Fruit fly (Drosophila melanogaster) whole organism, embryonic: Measurements from ENCODE around the gene Noc2.

Experiments
- CG10267 ChIP-seq: fragments of 200-800 bp; sonication (Bioruptor generic); optimal IDR thresholded peaks from 2 replicates; lab custom pipeline; 2018; ENCODE audit warnings: missing biosample characterization, mild to moderate bottlenecking, missing genetic modification characterization, moderate library complexity
- CG10431 ChIP-seq: fragments of 200-800 bp; sonication (Bioruptor generic); optimal IDR thresholded peaks from 3 replicates; lab custom pipeline; 2018; ENCODE audit warnings: missing biosample characterization, mild to moderate bottlenecking, missing genetic modification characterization
- CG11560 ChIP-seq: fragments of 200-800 bp; sonication (Bioruptor generic); IDR thresholded peaks from 3 replicates; pipeline ENCODE4 v1.3.6; 2022; ENCODE audit warnings: missing biosample characterization, missing genetic modification characterization
- CG14710 ChIP-seq: fragments of 200-800 bp; sonication (Bioruptor generic); optimal IDR thresholded peaks from 3 replicates; lab custom pipeline; 2019; ENCODE audit warnings: missing biosample characterization, mild to moderate bottlenecking, missing genetic modification characterization, moderate library complexity
- CG15601 ChIP-seq: fragments of 200-800 bp; sonication (Bioruptor generic); optimal IDR thresholded peaks from 3 replicates; lab custom pipeline; 2019; ENCODE audit warnings: missing biosample characterization, mild to moderate bottlenecking, missing genetic modification characterization, moderate library complexity
- CG17186 ChIP-seq: fragments of 200-800 bp; sonication (Bioruptor generic); optimal IDR thresholded peaks from 3 replicates; lab custom pipeline; 2017; ENCODE audit warnings: missing biosample characterization, missing genetic modification reagents, missing genetic modification characterization
- CG17612 ChIP-seq: fragments of 200-800 bp; sonication (Bioruptor generic); IDR thresholded peaks from 2 replicates; pipeline ENCODE4 v1.3.6; 2022; ENCODE audit warnings: missing biosample characterization, missing genetic modification characterization
- CG17829 ChIP-seq: fragments of 200-800 bp; optimal IDR thresholded peaks from 2 replicates; lab custom pipeline; 2019; ENCODE audit warnings: missing biosample characterization, mild to moderate bottlenecking, missing genetic modification characterization, moderate library complexity
- CG2116 ChIP-seq: fragments of 200-800 bp; sonication (Bioruptor generic); optimal IDR thresholded peaks from 3 replicates; lab custom pipeline; 2018; ENCODE audit warnings: missing biosample characterization, mild to moderate bottlenecking, missing genetic modification characterization
- CG30403 ChIP-seq: fragments of 200-800 bp; sonication (Bioruptor generic); optimal IDR thresholded peaks from 3 replicates; lab custom pipeline; 2016; ENCODE audit warnings: missing biosample characterization, missing genetic modification characterization
- CG3065 ChIP-seq: fragments of 200-800 bp; sonication (Bioruptor generic); optimal IDR thresholded peaks from 2 replicates; lab custom pipeline; 2016; ENCODE audit warnings: missing biosample characterization, missing genetic modification characterization
- CG4820 ChIP-seq: fragments of 200-800 bp; sonication (Bioruptor generic); optimal IDR thresholded peaks from 3 replicates; lab custom pipeline; 2016; ENCODE audit warnings: missing biosample characterization, missing genetic modification characterization
- CG6175 ChIP-seq: fragments of 200-800 bp; sonication (Bioruptor generic); IDR thresholded peaks from 3 replicates; pipeline ENCODE4 v1.3.6; 2022; ENCODE audit warnings: missing biosample characterization, missing genetic modification characterization
- CG7786 ChIP-seq: fragments of 200-800 bp; sonication (Bioruptor generic); optimal IDR thresholded peaks from 2 replicates; lab custom pipeline; 2016; ENCODE audit warnings: missing biosample characterization, missing genetic modification characterization
- CG8359 ChIP-seq: fragments of 200-800 bp; sonication (Bioruptor generic); optimal IDR thresholded peaks from 2 replicates; lab custom pipeline; 2017; ENCODE audit warnings: missing biosample characterization, mild to moderate bottlenecking, missing genetic modification characterization, borderline replicate concordance
- CG9437 ChIP-seq: fragments of 200-800 bp; sonication (Bioruptor generic); optimal IDR thresholded peaks from 2 replicates; lab custom pipeline; 2018; ENCODE audit warnings: missing biosample characterization, mild to moderate bottlenecking, missing genetic modification characterization
- CG9727 ChIP-seq: fragments of 200-800 bp; sonication (Bioruptor generic); optimal IDR thresholded peaks from 3 replicates; lab custom pipeline; 2017; ENCODE audit warnings: missing biosample characterization, mild to moderate bottlenecking, missing genetic modification characterization
- CHES-1-like ChIP-seq: fragments of 200-800 bp; sonication (Bioruptor generic); optimal IDR thresholded peaks from 2 replicates; lab custom pipeline; 2016; ENCODE audit warnings: missing biosample characterization, missing genetic modification characterization
- CTCF ChIP-seq: fragments of 200-800 bp; sonication (Bioruptor generic); optimal IDR thresholded peaks from 2 replicates; lab custom pipeline; 2017; ENCODE audit warnings: missing biosample characterization, mild to moderate bottlenecking, missing genetic modification characterization, moderate library complexity
- Dp ChIP-seq: fragments of 200-800 bp; sonication (Bioruptor generic); optimal IDR thresholded peaks from 2 replicates; lab custom pipeline; 2018; ENCODE audit warnings: missing biosample characterization, mild to moderate bottlenecking, missing genetic modification characterization, moderate library complexity
- E2f2 ChIP-seq: fragments of 200-800 bp; sonication (Bioruptor generic); IDR thresholded peaks from 2 replicates; pipeline ENCODE4 v1.3.6; 2022; ENCODE audit warnings: missing biosample characterization, missing genetic modification characterization
- Elba2 ChIP-seq: fragments of 200-800 bp; sonication (Bioruptor generic); optimal IDR thresholded peaks from 3 replicates; lab custom pipeline; 2016; ENCODE audit warnings: missing biosample characterization, missing genetic modification characterization
- H2.0 ChIP-seq: fragments of 200-800 bp; sonication (Bioruptor generic); IDR thresholded peaks from 2 replicates; pipeline ENCODE4 v1.3.6; 2022; ENCODE audit warnings: missing biosample characterization, missing genetic modification characterization
- Hr3 ChIP-seq: fragments of 200-800 bp; sonication (Bioruptor generic); optimal IDR thresholded peaks from 3 replicates; lab custom pipeline; 2016; ENCODE audit warnings: missing biosample characterization, missing genetic modification characterization
- Hr51 ChIP-seq, 2 experiments: fragments of 200-800 bp; sonication (Bioruptor generic); optimal IDR thresholded peaks; 2 replicates in 1 of 2; 3 replicates in 1 of 2; lab custom pipeline; 2016 to 2018; ENCODE audit warnings: missing biosample characterization in 2 of 2, missing genetic modification characterization in 2 of 2, mild to moderate bottlenecking in 1 of 2, moderate library complexity in 1 of 2
- MTF-1 ChIP-seq: fragments of 200-800 bp; sonication (Bioruptor generic); optimal IDR thresholded peaks from 2 replicates; lab custom pipeline; 2018; ENCODE audit warnings: missing biosample characterization, mild to moderate bottlenecking, missing genetic modification characterization, borderline replicate concordance
- Ravus ChIP-seq: fragments of 200-800 bp; sonication (Bioruptor generic); IDR thresholded peaks from 2 replicates; pipeline ENCODE4 v1.3.6; 2022; ENCODE audit warnings: missing biosample characterization, missing genetic modification characterization
- Rfx ChIP-seq: fragments of 200-800 bp; sonication (Bioruptor generic); IDR thresholded peaks from 2 replicates; pipeline ENCODE4 v1.3.6; 2022; ENCODE audit warnings: missing biosample characterization, missing genetic modification characterization
- Scr ChIP-seq: fragments of 200-800 bp; sonication (Bioruptor generic); IDR thresholded peaks from 2 replicates; pipeline ENCODE4 v1.3.6; 2022; ENCODE audit warnings: missing biosample characterization, missing genetic modification characterization; ENCODE audit not compliant: partially characterized antibody
- YL-1 ChIP-seq: fragments of 200-800 bp; sonication (Bioruptor generic); optimal IDR thresholded peaks from 3 replicates; lab custom pipeline; 2017; ENCODE audit warnings: missing biosample characterization, mild to moderate bottlenecking, missing genetic modification characterization
- bab2 ChIP-seq: fragments of 200-800 bp; sonication (Bioruptor generic); optimal IDR thresholded peaks from 2 replicates; lab custom pipeline; 2016; ENCODE audit warnings: missing biosample characterization, missing genetic modification characterization
- bsh ChIP-seq, 2 experiments: fragments of 200-800 bp; sonication (Bioruptor generic); optimal IDR thresholded peaks; 2 replicates each; lab custom pipeline; 2017 to 2018; ENCODE audit warnings: mild to moderate bottlenecking in 2 of 2, missing biosample characterization in 2 of 2, missing genetic modification characterization in 2 of 2, moderate library complexity in 1 of 2
- cato ChIP-seq: fragments of 200-800 bp; sonication (Bioruptor generic); optimal IDR thresholded peaks from 2 replicates; lab custom pipeline; 2016; ENCODE audit warnings: missing biosample characterization, missing genetic modification characterization, borderline replicate concordance
- crol ChIP-seq: fragments of 200-800 bp; sonication (Bioruptor generic); IDR thresholded peaks from 2 replicates; pipeline ENCODE4 v1.3.6; 2022; ENCODE audit warnings: missing biosample characterization, missing genetic modification characterization
- danr ChIP-seq: fragments of 200-800 bp; sonication (Bioruptor generic); IDR thresholded peaks from 2 replicates; pipeline ENCODE4 v1.3.6; 2022; ENCODE audit warnings: missing biosample characterization, missing genetic modification characterization
- fru ChIP-seq: fragments of >200 bp; optimal IDR thresholded peaks from 2 replicates; lab custom pipeline; 2017
- gfzf ChIP-seq: fragments of 200-800 bp; sonication (Bioruptor generic); optimal IDR thresholded peaks from 2 replicates; lab custom pipeline; 2016; ENCODE audit warnings: missing biosample characterization, mild to moderate bottlenecking, missing genetic modification characterization, moderate library complexity
- hb ChIP-seq: fragments of 200-800 bp; sonication (Bioruptor generic); IDR thresholded peaks from 3 replicates; pipeline ENCODE4 v1.3.6; 2022; ENCODE audit warnings: missing biosample characterization, missing genetic modification characterization; ENCODE audit not compliant: partially characterized antibody
- jing ChIP-seq: fragments of 200-800 bp; sonication (Bioruptor generic); optimal IDR thresholded peaks from 2 replicates; lab custom pipeline; 2018; ENCODE audit warnings: missing biosample characterization, mild to moderate bottlenecking, missing genetic modification characterization
- knrl ChIP-seq: fragments of 200-800 bp; sonication (Bioruptor generic); IDR thresholded peaks from 3 replicates; pipeline ENCODE4 v1.3.6; 2022; ENCODE audit warnings: missing biosample characterization, missing genetic modification characterization; ENCODE audit not compliant: partially characterized antibody
- mld ChIP-seq: fragments of 200-800 bp; sonication (Bioruptor generic); IDR thresholded peaks from 3 replicates; pipeline ENCODE4 v1.3.6; 2022; ENCODE audit warnings: missing biosample characterization, missing genetic modification characterization; ENCODE audit not compliant: partially characterized antibody
- pan ChIP-seq, 4 experiments: fragments of >200 bp in 3 of 4; fragments of 200-800 bp in 1 of 4; sonication (Bioruptor generic) in 1 of 4; optimal IDR thresholded peaks in 3 of 4; IDR thresholded peaks in 1 of 4; 2 replicates each; pipeline versions ENCODE4 v1.3.6 to Lab custom; 2017 to 2022; ENCODE audit warnings: missing biosample characterization in 2 of 4, missing genetic modification characterization in 2 of 4, mixed read lengths in 1 of 4
- pum ChIP-seq: fragments of 200-800 bp; sonication (Bioruptor generic); optimal IDR thresholded peaks from 2 replicates; lab custom pipeline; 2016; ENCODE audit warnings: missing biosample characterization, missing genetic modification characterization
- ro ChIP-seq: fragments of 200-800 bp; sonication (Bioruptor generic); IDR thresholded peaks from 2 replicates; pipeline ENCODE4 v1.3.6; 2022; ENCODE audit warnings: missing biosample characterization, missing genetic modification characterization
- scrt ChIP-seq: fragments of 200-800 bp; sonication (Bioruptor generic); optimal IDR thresholded peaks from 2 replicates; lab custom pipeline; 2018; ENCODE audit warnings: missing biosample characterization, mild to moderate bottlenecking, missing genetic modification characterization, moderate library complexity
- slbo ChIP-seq: fragments of 200-800 bp; sonication (Bioruptor generic); IDR thresholded peaks from 2 replicates; pipeline ENCODE4 v1.3.6; 2022; ENCODE audit warnings: missing biosample characterization, missing genetic modification characterization
- sug ChIP-seq: fragments of 200-800 bp; optimal IDR thresholded peaks from 2 replicates; lab custom pipeline; 2019; ENCODE audit warnings: missing biosample characterization, mild to moderate bottlenecking, missing genetic modification characterization, moderate library complexity
- tx ChIP-seq: fragments of 200-800 bp; sonication (Bioruptor generic); optimal IDR thresholded peaks from 2 replicates; lab custom pipeline; 2016; ENCODE audit warnings: missing biosample characterization, missing genetic modification characterization

Noc2 gene

DNA sequence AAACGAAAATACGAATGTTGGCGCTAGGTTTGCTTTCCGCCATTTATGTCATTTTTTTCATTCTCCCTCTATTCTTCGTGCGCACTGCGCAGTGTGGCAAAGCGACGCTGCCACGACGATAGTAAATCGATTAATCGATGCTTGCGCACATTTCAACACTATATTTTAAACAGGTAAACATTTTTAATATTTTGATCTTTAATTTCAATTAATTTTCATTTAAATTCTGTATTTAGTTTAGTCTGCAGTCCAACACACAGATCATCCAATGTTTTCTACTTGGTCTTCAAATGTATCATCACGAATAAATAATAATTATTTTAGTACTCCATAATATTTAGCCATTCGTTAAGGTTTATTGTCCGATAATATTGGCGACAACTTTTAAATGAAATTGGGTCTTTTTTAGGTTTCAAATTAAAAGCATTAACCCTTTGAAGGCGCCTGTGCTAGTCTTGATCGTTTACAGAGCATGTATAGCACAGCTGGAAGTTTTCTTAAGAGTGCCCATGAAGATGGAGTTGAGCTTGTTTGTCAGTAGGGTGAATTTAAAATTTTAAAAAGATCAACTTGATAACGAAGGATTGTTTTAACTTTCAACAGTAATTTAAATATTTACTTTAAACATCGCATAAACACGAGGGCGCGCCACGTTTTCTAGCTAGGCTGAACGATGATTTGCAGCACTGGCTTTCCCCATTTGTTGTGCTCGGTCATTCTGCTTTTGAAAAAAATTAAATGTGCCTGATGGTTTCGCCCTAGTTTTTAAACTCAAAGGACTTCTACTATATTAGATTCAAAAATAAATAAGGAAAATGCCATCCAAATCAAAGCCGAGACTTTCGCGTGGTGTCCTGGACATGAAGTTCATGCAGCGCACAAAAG is 7.0 kb upstream of the Noc2 start, which contains the start of the genes Mpp6 and E2f2 (continued):
- peak in 1 of 2 experiments; percentile 17 for TF ChIP-seq Hr51 (GFP tag; optimal IDR thresholded peaks at IDR 0.05; lab: Kevin White, UChicago)
- peak; percentile 86 for TF ChIP-seq Rfx (GFP tag; lab: Robert Waterston, UW)
- no peak for TF ChIP-seq CG15601 (tag; lab: Kevin White, UChicago)
- peak; percentile 5 for TF ChIP-seq CG17829
- TF ChIP-seq mld (GFP tag; lab: Robert Waterston, UW), result peak; percentile 84
- peak; percentile 24 for TF ChIP-seq CG7786
- peak; percentile 95 for TF ChIP-seq CG10267 (tag; lab: Kevin White, UChicago)
- no peak for TF ChIP-seq ro (GFP tag; lab: Robert Waterston, UW)
- no peak for TF ChIP-seq CG4820 (GFP tag; lab: Kevin White, UChicago)
- TF ChIP-seq CG3065, result no peak
- TF ChIP-seq CG14710 (tag; lab: Kevin White, UChicago), result peak; percentile 56
- TF ChIP-seq bab2 (GFP tag; lab: Kevin White, UChicago), result peak; percentile 18
- no peak for TF ChIP-seq CG10431 (GFP tag; lab: Kevin White, UChicago)
- TF ChIP-seq Elba2 (GFP tag; lab: Kevin White, UChicago), result no peak
- peak; percentile 6 for TF ChIP-seq CHES-1-like (GFP tag; lab: Kevin White, UChicago)
- TF ChIP-seq gfzf (GFP tag; lab: Kevin White, UChicago), result no peak
- TF ChIP-seq scrt (GFP tag; lab: Kevin White, UChicago), result no peak
- TF ChIP-seq fru, result no peak
- no peak for TF ChIP-seq jing (GFP tag; lab: Kevin White, UChicago)
- TF ChIP-seq CG17186 (GFP tag; lab: Kevin White, UChicago), result peak; percentile 77
- TF ChIP-seq knrl (GFP tag; lab: Robert Waterston, UW), result peak; percentile 84
- peak; percentile 27 for TF ChIP-seq CG9437
- TF ChIP-seq MTF-1 (GFP tag; lab: Kevin White, UChicago), result no peak
- peak; percentile 49; the same call in 1 of the 3 replicates for TF ChIP-seq CG11560 (tag; lab: Robert Waterston, UW)
- peak; percentile 51 for TF ChIP-seq CG30403 (GFP tag; lab: Kevin White, UChicago)
- TF ChIP-seq cato (GFP tag; lab: Kevin White, UChicago), result no peak
- TF ChIP-seq CTCF (GFP tag; lab: Kevin White, UChicago), result no peak
- TF ChIP-seq YL-1 (GFP tag; lab: Kevin White, UChicago), result peak; percentile 68
- peak; percentile 93 for TF ChIP-seq E2f2 (GFP tag; lab: Robert Waterston, UW)
- TF ChIP-seq H2.0 (GFP tag; lab: Robert Waterston, UW), result peak; percentile 15; the same call in 1 of the 2 replicates
- peak; percentile 52 for TF ChIP-seq pum (GFP tag; lab: Kevin White, UChicago)
- TF ChIP-seq Ravus (GFP tag; lab: Robert Waterston, UW), result no peak
- TF ChIP-seq CG6175 (GFP tag; lab: Robert Waterston, UW), result no peak
- TF ChIP-seq CG8359, result no peak
- TF ChIP-seq CG17612 (GFP tag; lab: Robert Waterston, UW), result peak; percentile 3; the same call in 1 of the 2 replicates
- TF ChIP-seq bsh (GFP tag; optimal IDR thresholded peaks at IDR 0.05; lab: Kevin White, UChicago), result no peak
- peak; percentile 26 for TF ChIP-seq sug (tag; lab: Kevin White, UChicago)
- no peak for TF ChIP-seq tx (GFP tag; lab: Kevin White, UChicago)
- no peak for TF ChIP-seq danr
- TF ChIP-seq hb (GFP tag; lab: Robert Waterston, UW), result peak; percentile 81
- peak; percentile 82 for TF ChIP-seq Scr
- peak; percentile 83 for TF ChIP-seq slbo (GFP tag; lab: Robert Waterston, UW)
- no peak for TF ChIP-seq pan (optimal IDR thresholded peaks at IDR 0.05; lab: Kevin White, UChicago)
- TF ChIP-seq pan (GFP tag; optimal IDR thresholded peaks at IDR 0.05 in 1 of 2, IDR thresholded peaks at IDR 0.05 in 1 of 2), result peak in 1 of 2 experiments; percentile 48
- peak; percentile 79 for TF ChIP-seq Dp (GFP tag; lab: Kevin White, UChicago)
- peak; percentile 20 for TF ChIP-seq Hr3 (GFP tag; lab: Kevin White, UChicago)
- peak; percentile 19 for TF ChIP-seq CG9727
- peak; percentile 62 for TF ChIP-seq CG2116 (GFP tag; lab: Kevin White, UChicago)
- TF ChIP-seq crol (GFP tag; lab: Robert Waterston, UW), result no peak
